Worm (Caenorhabditis elegans): ENCODE results near the gene puf-6.

Gene puf-6

DNA sequence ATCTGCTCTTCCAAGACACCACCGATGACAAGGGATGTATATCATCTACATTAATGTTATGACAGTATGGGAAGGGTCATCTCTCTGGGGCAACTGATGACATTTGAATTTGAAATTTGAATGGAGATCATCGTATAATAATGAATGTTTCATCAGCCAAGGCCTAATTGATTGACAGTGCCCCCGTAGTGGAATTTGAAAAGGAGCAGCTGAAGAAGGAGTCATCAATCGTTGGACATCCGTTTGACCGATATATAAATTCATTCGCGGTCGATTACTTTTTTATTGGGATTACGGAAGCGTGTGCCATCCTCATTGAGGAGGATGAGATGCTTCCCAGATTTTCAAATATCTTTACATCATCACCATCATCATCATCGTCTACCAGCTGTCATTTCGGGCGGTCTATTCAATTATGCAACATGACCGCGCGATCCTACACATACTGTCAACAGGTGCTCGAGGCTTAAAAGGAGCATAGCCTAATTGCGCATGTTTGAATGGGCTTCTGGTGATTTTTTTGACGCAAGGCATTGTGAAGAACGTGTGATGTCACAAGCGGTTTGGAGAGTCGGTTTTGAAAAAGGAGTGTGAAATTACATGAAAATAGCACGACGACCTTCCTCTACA, 52.2 kb downstream of the puf-6 start:
- TF ChIP-seq mml-1 (tag; optimal IDR thresholded peaks at IDR 0.05) (no peak), nhr-237 (tag; optimal IDR thresholded peaks at IDR 0.05) (no peak), unc-39 (tag; optimal IDR thresholded peaks at IDR 0.05) (no peak), fkh-10 (GFP tag; optimal IDR thresholded peaks at IDR 0.05) (no peak), daf-12 (tag; optimal IDR thresholded peaks at IDR 0.05) (no peak), elt-1 (tag; optimal IDR thresholded peaks at IDR 0.05) (no peak), R02D3.7 (tag; optimal IDR thresholded peaks at IDR 0.05) (no peak), snpc-4 (tag; optimal IDR thresholded peaks at IDR 0.05) (no peak), lin-39 (tag; optimal IDR thresholded peaks at IDR 0.05) (no peak), unc-62 (GFP tag; optimal IDR thresholded peaks at IDR 0.05) (no peak)

DNA sequence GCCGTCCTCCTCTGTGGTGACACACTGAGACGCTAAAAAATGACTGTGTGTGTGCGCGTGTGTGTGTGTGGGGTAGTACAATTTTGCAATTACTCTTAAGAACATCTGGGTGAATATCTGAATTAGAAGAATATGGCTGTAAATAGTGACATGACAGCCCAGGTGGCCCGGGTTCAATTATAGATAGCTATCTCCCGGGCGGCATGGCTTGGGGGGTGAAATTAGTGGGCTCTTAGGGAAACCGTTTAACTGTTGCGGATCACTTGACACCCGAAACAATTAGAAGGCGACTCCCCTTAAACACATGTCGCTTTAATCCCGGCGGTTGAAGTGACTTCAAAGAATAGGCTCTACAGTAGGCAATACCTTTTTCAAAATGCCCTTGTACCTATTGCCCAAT, 53.1 kb downstream of the puf-6 start:
- TF ChIP-seq nhr-11 (tag; optimal IDR thresholded peaks at IDR 0.05) (no peak), nhr-28 (tag; optimal IDR thresholded peaks at IDR 0.05) (no peak), sea-2 (GFP tag; optimal IDR thresholded peaks at IDR 0.05) (no peak), skn-1 (tag; optimal IDR thresholded peaks at IDR 0.05) (no peak), lsy-12 (tag; optimal IDR thresholded peaks at IDR 0.05) (no peak), unc-39 (tag; optimal IDR thresholded peaks at IDR 0.05) (no peak)
